Worm (Caenorhabditis elegans): ENCODE measurements around the gene fbxb-83.
A peak's percentile ranks its signal among the peaks of the same experiment; 100 is the strongest.

The fbxb-83 gene

ce11 chrIII:171617-172016 is 26.6 kb upstream of the fbxb-83 start, which contains the start of the genes F40G9.9 and F40G9.12:
Gene F40G9.9, minus strand, starts transcription at chrIII:171717.
Gene F40G9.12, plus strand, starts transcription at chrIII:171847.
- no peak for TF ChIP-seq mab-5 (tag; optimal IDR thresholded peaks at IDR 0.05)
- no peak for TF ChIP-seq ceh-43 (GFP tag; optimal IDR thresholded peaks at IDR 0.05)
- no peak for TF ChIP-seq nhr-76 (tag; optimal IDR thresholded peaks at IDR 0.05)
- no peak for TF ChIP-seq hlh-1 (tag; optimal IDR thresholded peaks at IDR 0.05)
- no peak for TF ChIP-seq nhr-237 (tag; optimal IDR thresholded peaks at IDR 0.05)
- no peak for TF ChIP-seq drap-1 (GFP tag; optimal IDR thresholded peaks at IDR 0.05)
- no peak for TF ChIP-seq ceh-83 (GFP tag; optimal IDR thresholded peaks at IDR 0.05)
- TF ChIP-seq lin-13 (tag; optimal IDR thresholded peaks at IDR 0.05) = no peak
- no peak for TF ChIP-seq elt-3 (tag; optimal IDR thresholded peaks at IDR 0.05)
- TF ChIP-seq lsy-2 (tag; optimal IDR thresholded peaks at IDR 0.05) = no peak
- TF ChIP-seq M03D4.4 (tag; optimal IDR thresholded peaks at IDR 0.05) = no peak
- TF ChIP-seq mep-1 (tag; optimal IDR thresholded peaks at IDR 0.05) = no peak
- no peak for TF ChIP-seq unc-120 (tag; optimal IDR thresholded peaks at IDR 0.05; ENCODE audit: poor library complexity, severe bottlenecking)
- TF ChIP-seq ceh-39 (tag; optimal IDR thresholded peaks at IDR 0.05) = no peak
- TF ChIP-seq blmp-1 (tag; optimal IDR thresholded peaks at IDR 0.05) = no peak
- TF ChIP-seq nhr-2 (tag; optimal IDR thresholded peaks at IDR 0.05) = no peak

DNA sequence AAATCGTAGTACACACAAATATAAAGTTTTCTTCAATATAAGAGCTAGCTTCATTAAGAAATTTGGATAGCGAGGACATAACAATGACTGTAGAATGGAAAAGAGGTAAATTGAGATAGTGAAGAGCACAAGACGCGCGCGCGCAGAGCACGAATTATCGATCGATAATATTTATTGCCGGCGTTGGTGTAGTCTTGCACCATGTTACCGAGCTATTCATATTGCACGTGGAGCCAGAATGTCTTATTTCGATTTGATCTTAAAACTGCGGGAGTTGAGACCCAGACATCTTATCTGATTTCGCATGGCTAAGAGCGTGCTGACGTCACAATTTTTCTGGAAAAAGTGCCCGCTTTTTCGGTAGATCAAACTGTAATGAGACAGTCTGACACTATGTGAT is 24.5 kb upstream of the fbxb-83 start, which contains the start of gene F40G9.18:
Gene F40G9.18 (minus strand): TSS at position 101 of the 400 bp plus-strand sequence.
- TF ChIP-seq blmp-1 (tag; optimal IDR thresholded peaks at IDR 0.05) (no peak), unc-62 (GFP tag; optimal IDR thresholded peaks at IDR 0.05) (no peak), drap-1 (GFP tag; optimal IDR thresholded peaks at IDR 0.05) (no peak), bed-3 (GFP tag; optimal IDR thresholded peaks at IDR 0.05) (no peak), cnd-1 (tag; optimal IDR thresholded peaks at IDR 0.05) (no peak)

DNA sequence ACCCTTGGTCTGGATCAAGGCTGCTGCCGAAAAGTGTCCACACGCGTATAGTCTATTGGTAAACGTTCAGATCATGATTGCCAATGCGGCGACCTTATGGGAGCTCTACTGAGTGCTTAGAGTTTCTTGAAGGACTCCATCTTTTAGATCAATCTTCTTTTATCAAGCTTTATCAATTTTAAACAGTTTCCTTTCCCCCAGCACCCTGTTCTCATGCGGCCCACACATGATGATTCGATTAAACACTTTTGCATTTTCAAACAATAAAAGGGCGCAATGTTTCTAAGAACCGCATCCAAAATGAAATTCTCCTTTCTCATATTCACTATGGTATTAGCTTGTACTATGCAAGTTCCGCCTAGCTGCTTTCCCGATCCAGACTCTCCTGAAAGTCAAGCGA is 20.4 kb upstream of the fbxb-83 start, which contains the start of gene F40G9.7:
Gene F40G9.7 (plus strand): TSS at position 301 of the 400 bp plus-strand sequence.
- no peak for TF ChIP-seq elt-1 (tag; optimal IDR thresholded peaks at IDR 0.05; ENCODE audit: borderline replicate concordance, insufficient read depth)
- no peak for TF ChIP-seq lin-32 (GFP tag; optimal IDR thresholded peaks at IDR 0.05)
- no peak for TF ChIP-seq snpc-4 (tag; optimal IDR thresholded peaks at IDR 0.05)
- TF ChIP-seq elt-3 (tag; optimal IDR thresholded peaks at IDR 0.05) = no peak
- TF ChIP-seq ceh-83 (GFP tag; optimal IDR thresholded peaks at IDR 0.05) = no peak
- TF ChIP-seq unc-62 (GFP tag; optimal IDR thresholded peaks at IDR 0.05) = no peak
- no peak for TF ChIP-seq bed-3 (GFP tag; optimal IDR thresholded peaks at IDR 0.05)
- no peak for TF ChIP-seq zip-8 (tag; optimal IDR thresholded peaks at IDR 0.05)
- no peak for TF ChIP-seq unc-120 (tag; optimal IDR thresholded peaks at IDR 0.05; ENCODE audit: poor library complexity, severe bottlenecking)
- no peak for TF ChIP-seq M03D4.4 (tag; optimal IDR thresholded peaks at IDR 0.05)
- no peak for TF ChIP-seq ham-2 (GFP tag; optimal IDR thresholded peaks at IDR 0.05)
- no peak for TF ChIP-seq nhr-237 (tag; optimal IDR thresholded peaks at IDR 0.05)
- TF ChIP-seq ces-1 (GFP tag; optimal IDR thresholded peaks at IDR 0.05) = no peak
- TF ChIP-seq drap-1 (GFP tag; optimal IDR thresholded peaks at IDR 0.05) = no peak
- TF ChIP-seq unc-39 (tag; optimal IDR thresholded peaks at IDR 0.05) = no peak
- TF ChIP-seq hlh-1 (tag; optimal IDR thresholded peaks at IDR 0.05) = no peak
- TF ChIP-seq blmp-1 (tag; optimal IDR thresholded peaks at IDR 0.05) = no peak
- TF ChIP-seq sem-2 (GFP tag; optimal IDR thresholded peaks at IDR 0.05) = no peak
- TF ChIP-seq mls-2 (tag; optimal IDR thresholded peaks at IDR 0.05) = no peak

DNA sequence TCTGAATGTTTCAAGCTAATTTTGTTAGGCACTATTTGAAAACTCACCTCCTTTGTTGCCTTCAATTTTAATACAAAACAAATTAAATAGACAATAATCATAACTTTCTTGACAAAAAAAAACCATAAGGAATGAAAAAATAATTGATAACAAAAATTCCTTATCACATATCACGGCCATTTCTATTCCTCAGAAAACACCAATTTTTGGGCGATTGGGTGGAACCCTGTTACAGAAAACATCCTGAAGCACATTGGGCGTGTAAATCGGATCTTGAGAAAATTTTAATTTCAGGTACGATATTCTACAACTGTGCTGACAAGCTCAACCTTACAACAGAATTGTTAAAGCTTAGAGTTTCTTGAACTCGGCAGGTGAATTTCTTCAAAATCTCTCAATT is 19.8 kb upstream of the fbxb-83 start, which contains the start of gene F40G9.8:
Gene F40G9.8 (minus strand): TSS at position 101 of the 400 bp plus-strand sequence.
- TF ChIP-seq pha-4 (tag; optimal IDR thresholded peaks at IDR 0.05) = no peak
- TF ChIP-seq lsy-2 (tag; optimal IDR thresholded peaks at IDR 0.05) = no peak
- TF ChIP-seq sem-2 (GFP tag; optimal IDR thresholded peaks at IDR 0.05) = no peak
- TF ChIP-seq snpc-4 (tag; optimal IDR thresholded peaks at IDR 0.05) = no peak
- no peak for TF ChIP-seq tbx-8 (GFP tag; optimal IDR thresholded peaks at IDR 0.05)

ce11 chrIII:159665-160064 is 14.7 kb upstream of the fbxb-83 start:
- no peak for TF ChIP-seq unc-120 (tag; optimal IDR thresholded peaks at IDR 0.05; ENCODE audit: poor library complexity, severe bottlenecking)
- peak; percentile 4 for TF ChIP-seq ham-2 (GFP tag; optimal IDR thresholded peaks at IDR 0.05)

ce11 chrIII:159149-159548 is 14.1 kb upstream of the fbxb-83 start:
- no peak for TF ChIP-seq nhr-28 (tag; optimal IDR thresholded peaks at IDR 0.05)
- no peak for TF ChIP-seq zip-8 (tag; optimal IDR thresholded peaks at IDR 0.05)
- TF ChIP-seq lsy-2 (tag; optimal IDR thresholded peaks at IDR 0.05) = no peak
- TF ChIP-seq pha-4 (tag; optimal IDR thresholded peaks at IDR 0.05) = no peak
- TF ChIP-seq unc-62 (GFP tag; optimal IDR thresholded peaks at IDR 0.05) = no peak
- no peak for TF ChIP-seq hlh-1 (tag; optimal IDR thresholded peaks at IDR 0.05)
- no peak for TF ChIP-seq nhr-12 (tag; optimal IDR thresholded peaks at IDR 0.05)
- no peak for TF ChIP-seq blmp-1 (tag; optimal IDR thresholded peaks at IDR 0.05)
- no peak for TF ChIP-seq flh-1 (GFP tag; optimal IDR thresholded peaks at IDR 0.05)

Measured in whole organism, mixed stage, embryonic.